Worm (Caenorhabditis elegans) whole organism, young adult: ENCODE results near the gene C46F11.5.

Source experiments
- B0336.3 ChIP-seq: fragments of 200-800 bp; sonication (Bioruptor generic); IDR thresholded peaks from 2 replicates; pipeline ENCODE4 v1.3.6; 2022; ENCODE audit warnings: missing genetic modification characterization, missing compliant biosample characterization
- D2030.7 ChIP-seq: fragments of 200-800 bp; sonication (Bioruptor generic); IDR thresholded peaks from 2 replicates; pipeline ENCODE4 v1.3.6; 2022; ENCODE audit warnings: missing genetic modification reagents, missing genetic modification characterization, missing compliant biosample characterization
- F23B12.7 ChIP-seq: sonication (generic microtip); optimal IDR thresholded peaks from 2 replicates; lab custom pipeline; 2017; ENCODE audit warnings: missing genetic modification characterization, mild to moderate bottlenecking, missing compliant biosample characterization, antibody characterized with exemption, moderate library complexity; ENCODE audit not compliant: insufficient read depth
- F33H1.4 ChIP-seq: fragments of 200-800 bp; sonication (Bioruptor generic); IDR thresholded peaks from 2 replicates; pipeline ENCODE4 v1.3.6; 2022; ENCODE audit warnings: missing genetic modification reagents, missing genetic modification characterization, missing compliant biosample characterization
- F37B4.10 ChIP-seq: fragments of 200-800 bp; sonication (Bioruptor generic); IDR thresholded peaks from 2 replicates; pipeline ENCODE4 v1.3.6; 2022; ENCODE audit warnings: missing genetic modification characterization, missing compliant biosample characterization
- ama-1 ChIP-seq, 3 experiments: fragments of 150-350 bp in 1 of 3; sonication (generic microtip) in 2 of 3; optimal IDR thresholded peaks; 2 replicates each; lab custom pipeline; 2014 to 2018; ENCODE audit warnings: missing biosample characterization in 2 of 3, missing genetic modification characterization in 2 of 3, missing genetic modification reagents in 2 of 3
- aptf-2 ChIP-seq: fragments of 200-800 bp; sonication (Bioruptor generic); conservative IDR thresholded peaks from 2 replicates; pipeline ENCODE4 v1.3.6; 2022; ENCODE audit warnings: missing genetic modification reagents, missing genetic modification characterization, missing compliant biosample characterization
- attf-5 ChIP-seq: fragments of 200-800 bp; sonication (Bioruptor generic); optimal IDR thresholded peaks from 2 replicates; lab custom pipeline; 2018; ENCODE audit warnings: mild to moderate bottlenecking, missing genetic modification characterization, missing compliant biosample characterization
- attf-6 ChIP-seq: fragments of 200-800 bp; sonication (Bioruptor generic); IDR thresholded peaks from 2 replicates; pipeline ENCODE4 v1.3.6; 2022; ENCODE audit warnings: missing genetic modification reagents, missing genetic modification characterization, missing compliant biosample characterization
- cebp-1 ChIP-seq, 2 experiments: fragments of 200-800 bp in 1 of 2; sonication (Bioruptor generic) in 1 of 2; sonication (generic microtip) in 1 of 2; IDR thresholded peaks in 1 of 2; optimal IDR thresholded peaks in 1 of 2; 2 replicates each; pipeline versions ENCODE4 v1.3.6 to Lab custom; 2017 to 2022; ENCODE audit warnings: missing compliant biosample characterization in 2 of 2, missing genetic modification characterization in 2 of 2, mild to moderate bottlenecking in 1 of 2, missing genetic modification reagents in 1 of 2, moderate library complexity in 1 of 2
- dox-1 ChIP-seq: fragments of 200-800 bp; sonication (Bioruptor generic); IDR thresholded peaks from 2 replicates; pipeline ENCODE4 v1.3.6; 2022; ENCODE audit warnings: missing genetic modification reagents, missing genetic modification characterization, missing compliant biosample characterization
- egl-44 ChIP-seq: fragments of 200-800 bp; sonication (Bioruptor generic); IDR thresholded peaks from 2 replicates; pipeline ENCODE4 v1.3.6; 2022; ENCODE audit warnings: missing genetic modification reagents, missing genetic modification characterization, missing compliant biosample characterization
- ets-4 ChIP-seq: fragments of 200-800 bp; sonication (Bioruptor generic); optimal IDR thresholded peaks from 2 replicates; lab custom pipeline; 2018; ENCODE audit warnings: mild to moderate bottlenecking, missing genetic modification characterization, missing compliant biosample characterization
- hmg-1.2 ChIP-seq: fragments of 200-800 bp; sonication (Bioruptor generic); IDR thresholded peaks from 2 replicates; pipeline ENCODE4 v1.3.6; 2022; ENCODE audit warnings: missing genetic modification reagents, missing genetic modification characterization, missing compliant biosample characterization
- let-607 ChIP-seq, 2 experiments: fragments of 200-800 bp in 1 of 2; sonication (Bioruptor generic) in 1 of 2; sonication (generic microtip) in 1 of 2; optimal IDR thresholded peaks; 2 replicates each; lab custom pipeline; 2016 to 2018; ENCODE audit warnings: mild to moderate bottlenecking in 2 of 2, missing compliant biosample characterization in 2 of 2, missing genetic modification characterization in 2 of 2, moderate library complexity in 2 of 2, missing genotype in 1 of 2
- lin-26 ChIP-seq: fragments of 200-800 bp; sonication (Bioruptor generic); IDR thresholded peaks from 2 replicates; pipeline ENCODE4 v1.3.6; 2022; ENCODE audit warnings: missing genetic modification reagents, missing genetic modification characterization, missing compliant biosample characterization
- lin-40 ChIP-seq: sonication (generic microtip); optimal IDR thresholded peaks from 2 replicates; lab custom pipeline; 2016; ENCODE audit warnings: missing genetic modification characterization, mild to moderate bottlenecking, missing compliant biosample characterization, missing genotype, missing genetic modification reagents
- lin-54 ChIP-seq: fragments of 200-800 bp; sonication (Bioruptor generic); optimal IDR thresholded peaks from 2 replicates; lab custom pipeline; 2018; ENCODE audit warnings: mild to moderate bottlenecking, missing genetic modification characterization, missing compliant biosample characterization
- lsl-1 ChIP-seq: fragments of 200-800 bp; sonication (Bioruptor generic); optimal IDR thresholded peaks from 2 replicates; lab custom pipeline; 2018; ENCODE audit warnings: mild to moderate bottlenecking, missing genetic modification characterization, moderate library complexity, missing compliant biosample characterization
- madf-10 ChIP-seq: sonication (generic microtip); optimal IDR thresholded peaks from 2 replicates; lab custom pipeline; 2016; ENCODE audit warnings: mild to moderate bottlenecking, missing genetic modification characterization, missing compliant biosample characterization
- madf-3 ChIP-seq: fragments of 200-800 bp; sonication (Bioruptor generic); IDR thresholded peaks from 2 replicates; pipeline ENCODE4 v1.3.6; 2022; ENCODE audit warnings: missing genetic modification reagents, missing genetic modification characterization, missing compliant biosample characterization
- madf-6 ChIP-seq: fragments of 200-800 bp; sonication (Bioruptor generic); IDR thresholded peaks from 2 replicates; pipeline ENCODE4 v1.3.6; 2022; ENCODE audit warnings: missing genetic modification reagents, missing genetic modification characterization, missing compliant biosample characterization
- mcd-1 ChIP-seq: fragments of 200-800 bp; sonication (Bioruptor generic); IDR thresholded peaks from 2 replicates; pipeline ENCODE4 v1.3.6; 2022; ENCODE audit warnings: missing genetic modification reagents, missing genetic modification characterization, missing compliant biosample characterization
- mes-4 ChIP-seq: sonication (generic microtip); optimal IDR thresholded peaks from 2 replicates; lab custom pipeline; 2016; ENCODE audit warnings: missing genotype, missing genetic modification characterization, missing compliant biosample characterization
- nfyb-1 ChIP-seq: fragments of 200-800 bp; sonication (Bioruptor generic); IDR thresholded peaks from 2 replicates; pipeline ENCODE4 v1.3.6; 2022; ENCODE audit warnings: missing genetic modification reagents, missing genetic modification characterization, missing compliant biosample characterization
- nhr-27 ChIP-seq: fragments of 200-800 bp; sonication (Bioruptor generic); optimal IDR thresholded peaks from 2 replicates; lab custom pipeline; 2018; ENCODE audit warnings: mild to moderate bottlenecking, missing genetic modification characterization, moderate library complexity, missing compliant biosample characterization
- nhr-80 ChIP-seq: sonication (generic microtip); optimal IDR thresholded peaks from 2 replicates; lab custom pipeline; 2016; ENCODE audit warnings: missing genetic modification characterization, missing compliant biosample characterization
- nhr-90 ChIP-seq: sonication (generic microtip); optimal IDR thresholded peaks from 2 replicates; lab custom pipeline; 2016; ENCODE audit warnings: missing genotype, mild to moderate bottlenecking, missing genetic modification characterization, missing compliant biosample characterization
- pbrm-1 ChIP-seq: fragments of 200-800 bp; sonication (Bioruptor generic); IDR thresholded peaks from 2 replicates; pipeline ENCODE4 v1.3.6; 2022; ENCODE audit warnings: missing genetic modification reagents, missing genetic modification characterization, missing compliant biosample characterization
- rcor-1 ChIP-seq: fragments of 200-800 bp; sonication (Bioruptor generic); IDR thresholded peaks from 2 replicates; pipeline ENCODE4 v1.3.6; 2022; ENCODE audit warnings: missing genetic modification reagents, missing genetic modification characterization, missing compliant biosample characterization
- snpc-4 ChIP-seq, 5 experiments: fragments of 150-350 bp in 1 of 5; sonication (generic microtip) in 4 of 5; optimal IDR thresholded peaks; 2 replicates each; lab custom pipeline; 2014 to 2018; ENCODE audit warnings: missing genetic modification characterization in 5 of 5, missing biosample characterization in 3 of 5, antibody characterized with exemption in 2 of 5, mild to moderate bottlenecking in 2 of 5, missing compliant biosample characterization in 2 of 5, missing genotype in 2 of 5, moderate library complexity in 2 of 5, missing genetic modification reagents in 1 of 5
- somi-1 ChIP-seq: fragments of 200-800 bp; sonication (Bioruptor generic); optimal IDR thresholded peaks from 2 replicates; lab custom pipeline; 2018; ENCODE audit warnings: mild to moderate bottlenecking, missing genetic modification characterization, missing compliant biosample characterization
- tbp1 ChIP-seq: fragments of 200-800 bp; sonication (Bioruptor generic); optimal IDR thresholded peaks from 2 replicates; lab custom pipeline; 2018; ENCODE audit warnings: mild to moderate bottlenecking, missing genetic modification characterization, missing compliant biosample characterization
- unc-130 ChIP-seq: sonication (generic microtip); optimal IDR thresholded peaks from 2 replicates; lab custom pipeline; 2016; ENCODE audit warnings: missing genetic modification reagents, missing genetic modification characterization, missing compliant biosample characterization
- zfh-2 ChIP-seq: fragments of 200-800 bp; sonication (Bioruptor generic); conservative IDR thresholded peaks from 2 replicates; pipeline ENCODE4 v1.3.6; 2022; ENCODE audit warnings: missing genetic modification reagents, missing genetic modification characterization, missing compliant biosample characterization
- ztf-18 ChIP-seq: sonication (generic microtip); optimal IDR thresholded peaks from 2 replicates; lab custom pipeline; 2016; ENCODE audit warnings: missing genotype, mild to moderate bottlenecking, missing genetic modification characterization, missing compliant biosample characterization
- ztf-22 ChIP-seq: fragments of 200-800 bp; sonication (Bioruptor generic); optimal IDR thresholded peaks from 2 replicates; lab custom pipeline; 2018; ENCODE audit warnings: mild to moderate bottlenecking, missing genetic modification characterization, moderate library complexity, missing compliant biosample characterization
- ztf-26 ChIP-seq: sonication (generic microtip); optimal IDR thresholded peaks from 2 replicates; lab custom pipeline; 2017; ENCODE audit warnings: missing genetic modification characterization, missing compliant biosample characterization

C46F11.5 gene

ce11 chrIII:3701411-3702310 is 44.3 kb upstream of the C46F11.5 start, which contains the start of the genes pdi-1 and C14B1.2:
pdi-1 (minus strand) TSS chrIII:3701461.
C14B1.2 (plus strand) TSS chrIII:3702260.
- TF ChIP-seq ztf-18 (peak; percentile 79), hmg-1.2 (GFP tag; lab: Robert Waterston, UW) (peak; percentile 56), snpc-4 (GFP tag; optimal IDR thresholded peaks at IDR 0.05; lab: Kevin White, UChicago) (no peak), snpc-4 (tag; optimal IDR thresholded peaks at IDR 0.05; lab: Kevin White, UChicago) (peak in 2 of 4 experiments; percentile 28 to 35), F33H1.4 (GFP tag; lab: Robert Waterston, UW) (peak; percentile 56), ztf-22 (GFP tag; lab: Kevin White, UChicago) (no peak), madf-6 (GFP tag; lab: Robert Waterston, UW) (peak; percentile 13; the same call in 1 of the 2 replicates), nhr-90 (tag; lab: Kevin White, UChicago) (peak; percentile 45), cebp-1 (GFP tag; IDR thresholded peaks at IDR 0.05; lab: Robert Waterston, UW) (0 out of 2 replicates have a peak, but pooled peaks have one; percentile 52), cebp-1 (tag; optimal IDR thresholded peaks at IDR 0.05; lab: Kevin White, UChicago) (peak; percentile 61), nhr-80 (tag; lab: Kevin White, UChicago) (peak; percentile 91), F23B12.7 (peak; percentile 53), egl-44 (GFP tag; lab: Robert Waterston, UW) (no peak), ztf-26 (tag; lab: Kevin White, UChicago) (peak; percentile 52), somi-1 (GFP tag; lab: Kevin White, UChicago) (no peak), attf-5 (GFP tag; lab: Kevin White, UChicago) (peak; percentile 84), nhr-27 (no peak), lin-40 (tag; lab: Kevin White, UChicago) (peak; percentile 51), unc-130 (no peak), madf-3 (GFP tag; lab: Robert Waterston, UW) (0 out of 2 replicates have a peak, but pooled peaks have one; percentile 51), mes-4 (tag; lab: Kevin White, UChicago) (no peak), lsl-1 (peak; percentile 35), lin-54 (peak; percentile 55), nfyb-1 (GFP tag; lab: Robert Waterston, UW) (0 out of 2 replicates have a peak, but pooled peaks have one; percentile 58), rcor-1 (GFP tag; lab: Robert Waterston, UW) (peak; percentile 29; the same call in 1 of the 2 replicates), ama-1 (optimal IDR thresholded peaks at IDR 0.05; lab: Kevin White, UChicago) (peak; percentile 29), ama-1 (GFP tag; optimal IDR thresholded peaks at IDR 0.05; lab: Kevin White, UChicago) (no peak), let-607 (tag; optimal IDR thresholded peaks at IDR 0.05; lab: Kevin White, UChicago) (peak; percentile 99), aptf-2 (no peak), lin-26 (GFP tag; lab: Robert Waterston, UW) (peak; percentile 53; the same call in 1 of the 2 replicates), dox-1 (GFP tag; lab: Robert Waterston, UW) (peak; percentile 85), zfh-2 (GFP tag; lab: Robert Waterston, UW) (peak; percentile 84), D2030.7 (GFP tag; lab: Robert Waterston, UW) (peak; percentile 18; the same call in 1 of the 2 replicates), B0336.3 (GFP tag; lab: Robert Waterston, UW) (peak; percentile 43; the same call in 1 of the 2 replicates), madf-10 (tag; lab: Kevin White, UChicago) (peak; percentile 44), tbp1 (GFP tag; lab: Kevin White, UChicago) (peak; percentile 6), attf-6 (0 out of 2 replicates have a peak, but pooled peaks have one; percentile 12), mcd-1 (GFP tag; lab: Robert Waterston, UW) (peak; percentile 52), ets-4 (GFP tag; lab: Kevin White, UChicago) (peak; percentile 30), F37B4.10 (0 out of 2 replicates have a peak, but pooled peaks have one; percentile 22), pbrm-1 (GFP tag; lab: Robert Waterston, UW) (no peak)
